Fruit fly (Drosophila melanogaster): ENCODE measurements around the gene Ptpa.

dm6 chr2L:3368425-3368824 lies 8.4 kb upstream of the Ptpa start:
- TF ChIP-seq CG8478 (optimal IDR thresholded peaks at IDR 0.05) (no peak), CTCF (optimal IDR thresholded peaks at IDR 0.05) (no peak)

Measured in S2 (cell line).